Fruit fly (Drosophila melanogaster) whole organism, adult: ENCODE data around the gene Ack.

ENCODE experiments used
- CG11617 ChIP-seq: fragments of 200-800 bp; sonication (Bioruptor generic); optimal IDR thresholded peaks from 2 replicates; lab custom pipeline; 2017; ENCODE audit warnings: mild to moderate bottlenecking, missing biosample characterization, missing genetic modification reagents, missing genetic modification characterization
- CG14711 ChIP-seq: fragments of 200-800 bp; sonication (Bioruptor generic); optimal IDR thresholded peaks from 2 replicates; lab custom pipeline; 2018; ENCODE audit warnings: missing biosample characterization, mild to moderate bottlenecking, missing genetic modification characterization, moderate library complexity
- CG1620 ChIP-seq: fragments of 200-800 bp; sonication (Bioruptor generic); optimal IDR thresholded peaks from 2 replicates; lab custom pipeline; 2016; ENCODE audit warnings: missing biosample characterization, missing genetic modification characterization
- CG33017 ChIP-seq: fragments of 200-800 bp; sonication (Bioruptor generic); optimal IDR thresholded peaks from 2 replicates; lab custom pipeline; 2018; ENCODE audit warnings: missing biosample characterization, mild to moderate bottlenecking, missing genetic modification characterization, moderate library complexity
- CG5204 ChIP-seq: fragments of 200-800 bp; sonication (Bioruptor generic); optimal IDR thresholded peaks from 2 replicates; lab custom pipeline; 2016; ENCODE audit warnings: missing biosample characterization, missing genetic modification characterization
- CG7045 ChIP-seq: fragments of 200-800 bp; sonication (Bioruptor generic); optimal IDR thresholded peaks from 2 replicates; lab custom pipeline; 2017; ENCODE audit warnings: missing biosample characterization, mild to moderate bottlenecking, missing genetic modification characterization
- Crg-1 ChIP-seq: fragments of 200-800 bp; sonication (Bioruptor generic); optimal IDR thresholded peaks from 2 replicates; lab custom pipeline; 2016; ENCODE audit warnings: missing biosample characterization, missing genetic modification characterization
- Hr96 ChIP-seq: fragments of 200-800 bp; sonication (Bioruptor generic); optimal IDR thresholded peaks from 2 replicates; lab custom pipeline; 2016; ENCODE audit warnings: missing biosample characterization, missing genetic modification characterization
- cic ChIP-seq: fragments of 200-800 bp; sonication (Bioruptor generic); optimal IDR thresholded peaks from 2 replicates; lab custom pipeline; 2017; ENCODE audit warnings: missing biosample characterization, mild to moderate bottlenecking, missing genetic modification characterization, moderate library complexity
- kay ChIP-seq: fragments of 200-800 bp; sonication (Bioruptor generic); peaks from one replicate; lab custom pipeline; 2016; ENCODE audit warnings: missing biosample characterization, missing genetic modification characterization, borderline replicate concordance
- ovo ChIP-seq: fragments of 200-800 bp; sonication (Bioruptor generic); optimal IDR thresholded peaks from 2 replicates; lab custom pipeline; 2016; ENCODE audit warnings: missing biosample characterization, missing genetic modification characterization

DNA sequence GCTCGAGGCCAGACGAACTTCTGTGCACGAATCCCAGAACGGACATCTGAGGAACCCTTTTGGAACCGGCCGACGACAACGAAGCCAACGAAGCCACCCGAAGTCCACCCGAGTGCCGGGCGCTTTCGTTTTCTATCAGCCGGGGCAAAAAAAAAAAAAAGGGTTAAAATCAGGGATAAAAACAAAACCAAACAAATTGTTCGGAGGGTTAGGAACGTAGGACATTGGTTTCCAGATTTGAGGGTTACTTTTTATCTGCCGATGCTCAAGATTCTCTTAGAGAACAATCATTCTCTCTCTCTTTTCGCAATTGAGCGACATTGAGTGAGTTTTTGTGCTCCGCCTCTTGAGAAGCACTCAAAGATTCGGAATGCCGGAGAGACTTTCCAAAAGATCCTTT is 52.9 kb downstream of the Ack start, which contains the start of gene nab:
- TF ChIP-seq ovo (GFP tag; lab: Kevin White, UChicago) = no peak
- TF ChIP-seq CG33017 (tag; lab: Kevin White, UChicago) = no peak
- no peak for TF ChIP-seq kay (GFP tag; lab: Kevin White, UChicago)
- no peak for TF ChIP-seq CG11617 (GFP tag; lab: Kevin White, UChicago)
- no peak for TF ChIP-seq CG7045 (GFP tag; lab: Kevin White, UChicago)
- no peak for TF ChIP-seq CG5204 (GFP tag; lab: Kevin White, UChicago)
- no peak for TF ChIP-seq CG1620 (GFP tag; lab: Kevin White, UChicago)
- no peak for TF ChIP-seq cic (GFP tag; lab: Kevin White, UChicago)
- no peak for TF ChIP-seq Crg-1 (GFP tag; lab: Kevin White, UChicago)
- TF ChIP-seq CG14711 = no peak
- no peak for TF ChIP-seq Hr96 (GFP tag; lab: Kevin White, UChicago)
